Worm (Caenorhabditis elegans) whole organism, L2 larva: ENCODE results near the gene D1044.1.

Experiments
- C34F6.9 ChIP-seq: fragments of 150-350 bp; optimal IDR thresholded peaks from 2 replicates; lab custom pipeline; 2014; ENCODE audit warnings: missing biosample characterization, missing genetic modification characterization
- F13H6.1 ChIP-seq: sonication (generic microtip); optimal IDR thresholded peaks from 2 replicates; lab custom pipeline; 2016; ENCODE audit warnings: missing genetic modification characterization, missing compliant biosample characterization
- R02D3.7 ChIP-seq: fragments of 150-350 bp; optimal IDR thresholded peaks from 2 replicates; lab custom pipeline; 2014; ENCODE audit warnings: missing biosample characterization, missing genetic modification characterization
- Y55F3AM.14 ChIP-seq: fragments of 200-800 bp; sonication (Bioruptor generic); optimal IDR thresholded peaks from 2 replicates; lab custom pipeline; 2018; ENCODE audit warnings: mild to moderate bottlenecking, missing genetic modification characterization, missing compliant biosample characterization
- ZK546.5 ChIP-seq: sonication (generic microtip); optimal IDR thresholded peaks from 2 replicates; lab custom pipeline; 2017; ENCODE audit warnings: missing biosample characterization, missing genetic modification characterization
- alr-1 ChIP-seq: fragments of 150-350 bp; optimal IDR thresholded peaks from 2 replicates; lab custom pipeline; 2014; ENCODE audit warnings: missing biosample characterization, missing genetic modification characterization
- aly-2 ChIP-seq: fragments of 150-350 bp; optimal IDR thresholded peaks from 2 replicates; lab custom pipeline; 2014; ENCODE audit warnings: missing biosample characterization, missing genetic modification characterization
- ama-1 ChIP-seq: fragments of 150-350 bp; optimal IDR thresholded peaks from 2 replicates; lab custom pipeline; 2018; ENCODE audit warnings: inconsistent platforms
- blmp-1 ChIP-seq: sonication (generic microtip); optimal IDR thresholded peaks from 2 replicates; lab custom pipeline; 2017; ENCODE audit warnings: missing genetic modification characterization, mild to moderate bottlenecking, missing compliant biosample characterization, antibody characterized with exemption, moderate library complexity; ENCODE audit not compliant: insufficient read depth
- ceh-16 ChIP-seq: fragments of 150-350 bp; optimal IDR thresholded peaks from 2 replicates; lab custom pipeline; 2014; ENCODE audit warnings: missing biosample characterization, missing genetic modification characterization
- ceh-82 ChIP-seq: fragments of 150-350 bp; optimal IDR thresholded peaks from 2 replicates; lab custom pipeline; 2014; ENCODE audit warnings: missing biosample characterization, missing genetic modification characterization
- crh-2 ChIP-seq: sonication (generic microtip); optimal IDR thresholded peaks from 2 replicates; lab custom pipeline; 2017; ENCODE audit warnings: missing biosample characterization, missing genetic modification characterization
- dmd-4 ChIP-seq: sonication (generic microtip); optimal IDR thresholded peaks from 2 replicates; lab custom pipeline; 2017; ENCODE audit warnings: missing biosample characterization, missing genetic modification characterization
- egl-27 ChIP-seq: sonication (generic microtip); optimal IDR thresholded peaks from 3 replicates; lab custom pipeline; 2017; ENCODE audit warnings: missing biosample characterization, missing genetic modification reagents, missing genetic modification characterization
- elt-1 ChIP-seq: fragments of 150-350 bp; optimal IDR thresholded peaks from 2 replicates; lab custom pipeline; 2014; ENCODE audit warnings: missing biosample characterization, missing genetic modification characterization
- elt-3 ChIP-seq: sonication (generic microtip); optimal IDR thresholded peaks from 2 replicates; lab custom pipeline; 2017; ENCODE audit warnings: missing biosample characterization, missing genetic modification characterization
- fos-1 ChIP-seq: fragments of 150-350 bp; optimal IDR thresholded peaks from 2 replicates; lab custom pipeline; 2014; ENCODE audit warnings: missing biosample characterization, missing genetic modification characterization
- gmeb-1 ChIP-seq: fragments of 150-350 bp; optimal IDR thresholded peaks from 2 replicates; lab custom pipeline; 2014; ENCODE audit warnings: missing biosample characterization, missing genetic modification characterization
- lin-11 ChIP-seq: fragments of 150-350 bp; sonication (generic microtip); optimal IDR thresholded peaks from 2 replicates; lab custom pipeline; 2014; ENCODE audit warnings: missing biosample characterization, missing genetic modification characterization, inconsistent platforms, mixed read lengths
- lin-13 ChIP-seq: fragments of 150-350 bp; optimal IDR thresholded peaks from 2 replicates; lab custom pipeline; 2014; ENCODE audit warnings: missing biosample characterization, missing genetic modification reagents, missing genetic modification characterization
- lin-39 ChIP-seq: fragments of 150-350 bp; optimal IDR thresholded peaks from 2 replicates; lab custom pipeline; 2014; ENCODE audit warnings: missing biosample characterization, missing genetic modification reagents, missing genetic modification characterization
- lsy-2 ChIP-seq, 2 experiments: fragments of 150-350 bp in 1 of 2; sonication (generic microtip) in 1 of 2; optimal IDR thresholded peaks; 2 replicates each; lab custom pipeline; 2014 to 2017; ENCODE audit warnings: missing biosample characterization in 2 of 2, missing genetic modification characterization in 2 of 2
- mab-5 ChIP-seq: fragments of 150-350 bp; optimal IDR thresholded peaks from 2 replicates; lab custom pipeline; 2014; ENCODE audit warnings: missing biosample characterization, missing genetic modification characterization
- mbf-1 ChIP-seq: sonication (generic microtip); optimal IDR thresholded peaks from 2 replicates; lab custom pipeline; 2017; ENCODE audit warnings: missing biosample characterization, missing genetic modification characterization
- mdl-1 ChIP-seq, 2 experiments: fragments of 150-350 bp in 1 of 2; sonication (generic microtip) in 1 of 2; optimal IDR thresholded peaks; 2 replicates each; lab custom pipeline; 2017; ENCODE audit warnings: missing biosample characterization in 2 of 2, missing genetic modification characterization in 2 of 2
- nhr-10 ChIP-seq: sonication (generic microtip); optimal IDR thresholded peaks from 2 replicates; lab custom pipeline; 2017; ENCODE audit warnings: missing biosample characterization, missing genetic modification characterization
- nhr-11 ChIP-seq: fragments of 150-350 bp; optimal IDR thresholded peaks from 2 replicates; lab custom pipeline; 2014; ENCODE audit warnings: missing biosample characterization, missing genetic modification characterization
- nhr-12 ChIP-seq: fragments of 150-350 bp; optimal IDR thresholded peaks from 2 replicates; lab custom pipeline; 2014; ENCODE audit warnings: missing biosample characterization, missing genetic modification characterization
- nhr-129 ChIP-seq: fragments of 150-350 bp; optimal IDR thresholded peaks from 2 replicates; lab custom pipeline; 2014; ENCODE audit warnings: missing biosample characterization, missing genetic modification characterization
- nhr-21 ChIP-seq: fragments of 150-350 bp; optimal IDR thresholded peaks from 2 replicates; lab custom pipeline; 2014; ENCODE audit warnings: missing biosample characterization, missing genetic modification characterization
- nhr-23 ChIP-seq: fragments of 150-350 bp; optimal IDR thresholded peaks from 2 replicates; lab custom pipeline; 2014; ENCODE audit warnings: missing biosample characterization, missing genetic modification reagents, missing genetic modification characterization
- nhr-237 ChIP-seq: fragments of 150-350 bp; optimal IDR thresholded peaks from 2 replicates; lab custom pipeline; 2014; ENCODE audit warnings: missing biosample characterization, missing genetic modification characterization
- nhr-25 ChIP-seq: fragments of 150-350 bp; sonication (generic microtip); optimal IDR thresholded peaks from 3 replicates; lab custom pipeline; 2014; ENCODE audit warnings: missing biosample characterization, missing genetic modification characterization
- nhr-6 ChIP-seq: fragments of 150-350 bp; optimal IDR thresholded peaks from 2 replicates; lab custom pipeline; 2014; ENCODE audit warnings: missing biosample characterization, missing genetic modification characterization
- nhr-77 ChIP-seq: fragments of 150-350 bp; optimal IDR thresholded peaks from 2 replicates; lab custom pipeline; 2014; ENCODE audit warnings: missing biosample characterization, missing genetic modification characterization
- peb-1 ChIP-seq: fragments of 150-350 bp; optimal IDR thresholded peaks from 2 replicates; lab custom pipeline; 2014; ENCODE audit warnings: missing biosample characterization, missing genetic modification characterization
- sem-4 ChIP-seq: fragments of 150-350 bp; optimal IDR thresholded peaks from 2 replicates; lab custom pipeline; 2014; ENCODE audit warnings: missing biosample characterization, missing genetic modification reagents, missing genetic modification characterization
- skn-1 ChIP-seq: sonication (generic microtip); optimal IDR thresholded peaks from 2 replicates; lab custom pipeline; 2017; ENCODE audit warnings: missing biosample characterization, missing genetic modification characterization
- sma-3 ChIP-seq: sonication (generic microtip); optimal IDR thresholded peaks from 2 replicates; lab custom pipeline; 2016; ENCODE audit warnings: missing genetic modification reagents, missing genetic modification characterization, missing compliant biosample characterization
- sma-9 ChIP-seq, 2 experiments: fragments of 150-350 bp in 1 of 2; sonication (generic microtip) in 1 of 2; optimal IDR thresholded peaks; 2 replicates each; lab custom pipeline; 2014 to 2016; ENCODE audit warnings: missing genetic modification characterization in 2 of 2, mild to moderate bottlenecking in 1 of 2, missing biosample characterization in 1 of 2, missing compliant biosample characterization in 1 of 2, missing genetic modification reagents in 1 of 2, moderate library complexity in 1 of 2
- snpc-4 ChIP-seq: fragments of 150-350 bp; optimal IDR thresholded peaks from 2 replicates; lab custom pipeline; 2014; ENCODE audit warnings: missing biosample characterization, missing genetic modification characterization
- unc-39 ChIP-seq: fragments of 150-350 bp; optimal IDR thresholded peaks from 2 replicates; lab custom pipeline; 2014; ENCODE audit warnings: missing biosample characterization, missing genetic modification characterization
- unc-55 ChIP-seq: fragments of 150-350 bp; sonication (generic microtip); optimal IDR thresholded peaks from 3 replicates; lab custom pipeline; 2014; ENCODE audit warnings: missing biosample characterization, missing genetic modification reagents, missing genetic modification characterization
- unc-62 ChIP-seq: fragments of 150-350 bp; optimal IDR thresholded peaks from 2 replicates; lab custom pipeline; 2014; ENCODE audit warnings: missing biosample characterization, missing genetic modification reagents, missing genetic modification characterization
- zag-1 ChIP-seq: fragments of 150-350 bp; optimal IDR thresholded peaks from 2 replicates; lab custom pipeline; 2014; ENCODE audit warnings: missing biosample characterization, missing genetic modification characterization
- ztf-1 ChIP-seq: fragments of 200-800 bp; sonication (Bioruptor generic); conservative IDR thresholded peaks from 2 replicates; pipeline ENCODE4 v1.3.6; 2022; ENCODE audit warnings: missing genetic modification characterization, missing compliant biosample characterization
- ztf-11 ChIP-seq: sonication (generic microtip); optimal IDR thresholded peaks from 2 replicates; lab custom pipeline; 2017; ENCODE audit warnings: missing biosample characterization, missing genetic modification characterization
- ztf-4 ChIP-seq: fragments of 150-350 bp; optimal IDR thresholded peaks from 2 replicates; lab custom pipeline; 2014; ENCODE audit warnings: missing biosample characterization, missing genetic modification characterization

Gene D1044.1

DNA sequence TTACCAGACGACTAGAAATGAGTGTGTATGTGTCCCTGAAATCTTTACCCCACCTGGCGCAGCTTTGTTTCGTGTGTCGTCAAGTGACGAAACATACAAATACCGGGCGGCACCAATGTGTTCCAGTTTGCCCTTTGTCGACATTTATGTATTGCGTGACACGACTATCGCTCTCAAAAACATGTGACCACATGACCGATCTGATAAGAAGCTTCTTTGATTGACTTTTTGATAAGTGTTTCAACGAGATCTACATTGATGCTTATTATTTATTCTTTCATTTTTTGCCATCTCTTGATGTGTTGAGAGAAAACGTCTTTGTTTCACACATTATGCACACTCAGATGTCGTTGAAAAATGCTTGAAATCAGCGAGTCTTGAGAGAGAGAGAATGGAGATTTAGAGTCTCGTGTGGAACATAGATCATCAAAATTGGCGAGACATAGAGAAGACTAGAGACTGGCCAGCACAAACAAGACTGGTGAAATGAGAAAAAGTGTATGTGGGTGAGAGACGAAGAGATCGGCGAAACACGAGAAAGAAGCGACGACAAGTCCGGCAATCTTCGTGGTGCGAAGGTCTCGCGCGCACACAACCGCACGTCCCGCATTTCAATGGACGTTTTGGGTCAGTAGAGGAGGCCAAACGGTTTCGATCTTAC lies 41.0 kb upstream of the D1044.1 start:
- TF ChIP-seq blmp-1 (tag; lab: Kevin White, UChicago) (peak; percentile 50), nhr-10 (tag; lab: Kevin White, UChicago) (peak; percentile 16), snpc-4 (tag; lab: Kevin White, UChicago) (no peak), elt-1 (tag; lab: Kevin White, UChicago) (peak; percentile 71), nhr-21 (peak; percentile 74), unc-55 (GFP tag; lab: Kevin White, UChicago) (peak; percentile 68), gmeb-1 (peak; percentile 52), mab-5 (tag; lab: Kevin White, UChicago) (no peak), egl-27 (peak; percentile 8), C34F6.9 (tag; lab: Kevin White, UChicago) (peak; percentile 74), sma-3 (GFP tag; lab: Kevin White, UChicago) (peak; percentile 68), ztf-4 (peak; percentile 26), nhr-23 (tag; lab: Kevin White, UChicago) (no peak), aly-2 (tag; lab: Kevin White, UChicago) (no peak), nhr-77 (tag; lab: Kevin White, UChicago) (no peak), nhr-129 (peak; percentile 94), unc-62 (GFP tag; lab: Kevin White, UChicago) (no peak), nhr-6 (tag; lab: Kevin White, UChicago) (peak; percentile 64), R02D3.7 (tag; lab: Kevin White, UChicago) (no peak), alr-1 (tag; lab: Kevin White, UChicago) (no peak), lin-13 (GFP tag; lab: Kevin White, UChicago) (no peak), lin-11 (tag; lab: Kevin White, UChicago) (peak; percentile 9), ztf-11 (tag; lab: Kevin White, UChicago) (no peak), Y55F3AM.14 (GFP tag; lab: Kevin White, UChicago) (peak; percentile 61), lin-39 (tag; lab: Kevin White, UChicago) (no peak), zag-1 (tag; lab: Kevin White, UChicago) (peak; percentile 33), unc-39 (tag; lab: Kevin White, UChicago) (no peak), sem-4 (tag; lab: Kevin White, UChicago) (peak; percentile 45), nhr-25 (tag; lab: Kevin White, UChicago) (peak; percentile 92), lsy-2 (tag; optimal IDR thresholded peaks at IDR 0.05; lab: Kevin White, UChicago) (peak; percentile 13 to 61), fos-1 (tag; lab: Kevin White, UChicago) (peak; percentile 62), F13H6.1 (tag; lab: Kevin White, UChicago) (peak; percentile 35), sma-9 (GFP tag; optimal IDR thresholded peaks at IDR 0.05; lab: Kevin White, UChicago) (peak; percentile 68), sma-9 (tag; optimal IDR thresholded peaks at IDR 0.05; lab: Kevin White, UChicago) (no peak), mdl-1 (tag; optimal IDR thresholded peaks at IDR 0.05; lab: Kevin White, UChicago) (peak; percentile 56 to 67), ceh-82 (tag; lab: Kevin White, UChicago) (no peak), dmd-4 (no peak), mbf-1 (tag; lab: Kevin White, UChicago) (no peak), ztf-1 (GFP tag; lab: Robert Waterston, UW) (no peak), nhr-12 (no peak), skn-1 (tag; lab: Kevin White, UChicago) (no peak), ceh-16 (tag; lab: Kevin White, UChicago) (no peak), nhr-11 (no peak), peb-1 (tag; lab: Kevin White, UChicago) (no peak), nhr-237 (tag; lab: Kevin White, UChicago) (no peak), crh-2 (tag; lab: Kevin White, UChicago) (peak; percentile 95), ama-1 (peak; percentile 69), ZK546.5 (tag; lab: Kevin White, UChicago) (no peak), elt-3 (tag; lab: Kevin White, UChicago) (no peak)
- TF ChIP-seq, all 48 proteins: peak for 24
